Fruit fly (Drosophila melanogaster): ENCODE measurements around the gene Taf1.

Gene Taf1

dm6 chr3R:6646740-6647139 lies at the start of gene Taf1:
TSS of gene Taf1 (plus strand) at chr3R:6646889.
- TF ChIP-seq Sin3A (optimal IDR thresholded peaks at IDR 0.05) (peak; percentile 66), bbx (GFP tag; IDR thresholded peaks at IDR 0.05; ENCODE audit: partially characterized antibody) (0 out of 2 replicates have a peak, but pooled peaks have one; percentile 19), Scr (GFP tag; IDR thresholded peaks at IDR 0.05; ENCODE audit: partially characterized antibody) (peak; percentile 37; the same call in 1 of the 2 replicates), sna (GFP tag; IDR thresholded peaks at IDR 0.05; ENCODE audit: partially characterized antibody) (peak; percentile 41; the same call in 1 of the 2 replicates), stwl (tag; optimal IDR thresholded peaks at IDR 0.05) (peak; percentile 67), CG3847 (GFP tag; IDR thresholded peaks at IDR 0.05) (peak; percentile 56), gsb-n (tag; optimal IDR thresholded peaks at IDR 0.05) (no peak), CG9797 (GFP tag; optimal IDR thresholded peaks at IDR 0.05) (peak; percentile 94), CG2199 (GFP tag; IDR thresholded peaks at IDR 0.05) (peak; percentile 90), ap (GFP tag; IDR thresholded peaks at IDR 0.05) (no peak), Dref (GFP tag; IDR thresholded peaks at IDR 0.05) (peak; percentile 40; the same call in 1 of the 2 replicates), gfzf (GFP tag; optimal IDR thresholded peaks at IDR 0.05) (peak; percentile 98), CG12659 (GFP tag; optimal IDR thresholded peaks at IDR 0.05) (peak; percentile 73), CG16813 (GFP tag; IDR thresholded peaks at IDR 0.05; ENCODE audit: partially characterized antibody) (0 out of 3 replicates have a peak, but pooled peaks have one; percentile 11), danr (GFP tag; IDR thresholded peaks at IDR 0.05) (no peak), CG14441 (GFP tag; IDR thresholded peaks at IDR 0.05) (no peak), dm (GFP tag; optimal IDR thresholded peaks at IDR 0.05) (peak; percentile 25), MESR4 (GFP tag; optimal IDR thresholded peaks at IDR 0.05) (peak; percentile 99), CG31365 (tag; optimal IDR thresholded peaks at IDR 0.05) (no peak), dmrt11E (tag; optimal IDR thresholded peaks at IDR 0.05) (no peak), pho (GFP tag; optimal IDR thresholded peaks at IDR 0.05) (peak; percentile 10), CG1233 (GFP tag; optimal IDR thresholded peaks at IDR 0.05) (no peak), bigmax (GFP tag; optimal IDR thresholded peaks at IDR 0.05) (peak; percentile 28), D19B (GFP tag; optimal IDR thresholded peaks at IDR 0.05) (no peak), ftz-f1 (GFP tag; optimal IDR thresholded peaks at IDR 0.05) (peak; percentile 99), CG13624 (GFP tag; optimal IDR thresholded peaks at IDR 0.05) (peak; percentile 36), CG34224 (GFP tag; IDR thresholded peaks at IDR 0.05; ENCODE audit: partially characterized antibody) (peak; percentile 33; the same call in 1 of the 3 replicates), YL-1 (GFP tag; optimal IDR thresholded peaks at IDR 0.05) (peak; percentile 66), esg (GFP tag; conservative IDR thresholded peaks at IDR 0.05) (no peak), schlank (tag; optimal IDR thresholded peaks at IDR 0.05) (no peak), disco-r (GFP tag; optimal IDR thresholded peaks at IDR 0.05) (no peak), phol (tag; optimal IDR thresholded peaks at IDR 0.05) (peak; percentile 64), CG10209 (GFP tag; optimal IDR thresholded peaks at IDR 0.05) (no peak), Dad (GFP tag; optimal IDR thresholded peaks at IDR 0.05) (no peak), CG8089 (GFP tag; optimal IDR thresholded peaks at IDR 0.05) (no peak), CG3995 (GFP tag; optimal IDR thresholded peaks at IDR 0.05) (peak; percentile 3), CG10431 (GFP tag; optimal IDR thresholded peaks at IDR 0.05) (peak; percentile 86), inv (GFP tag; IDR thresholded peaks at IDR 0.05; ENCODE audit: partially characterized antibody) (peak; percentile 18; the same call in 1 of the 2 replicates), chinmo (GFP tag; IDR thresholded peaks at IDR 0.05; ENCODE audit: partially characterized antibody) (peak; percentile 86; the same call in 2 of the 4 replicates), mld (GFP tag; IDR thresholded peaks at IDR 0.05; ENCODE audit: partially characterized antibody) (0 out of 3 replicates have a peak, but pooled peaks have one; percentile 13), HmgD (GFP tag; optimal IDR thresholded peaks at IDR 0.05) (peak; percentile 68), CG13775 (GFP tag; optimal IDR thresholded peaks at IDR 0.05) (peak; percentile 82), crp (GFP tag; optimal IDR thresholded peaks at IDR 0.05) (peak in 1 of 2 experiments; percentile 21), CG4617 (GFP tag; optimal IDR thresholded peaks at IDR 0.05; ENCODE audit: borderline replicate concordance) (peak; percentile 98), Stat92E (GFP tag; optimal IDR thresholded peaks at IDR 0.05) (peak in 1 of 3 experiments; percentile 27), CG18476 (GFP tag; optimal IDR thresholded peaks at IDR 0.05) (no peak), BEAF-32 (GFP tag; optimal IDR thresholded peaks at IDR 0.05) (peak; percentile 47), ase (GFP tag; IDR thresholded peaks at IDR 0.05) (no peak), chn (GFP tag; optimal IDR thresholded peaks at IDR 0.05) (no peak)

Measured in whole organism, embryonic.